Worm (Caenorhabditis elegans) whole organism, early embryonic: ENCODE data around the gene skpo-1.

Experiments
- ama-1 ChIP-seq: fragments of 150-350 bp; optimal IDR thresholded peaks from 2 replicates; lab custom pipeline; 2014
- ets-7 ChIP-seq: sonication (generic microtip); optimal IDR thresholded peaks from 2 replicates; lab custom pipeline; 2016; ENCODE audit warnings: missing genotype, missing genetic modification characterization, missing compliant biosample characterization
- flt-1 ChIP-seq: fragments of 200-800 bp; sonication (Bioruptor generic); IDR thresholded peaks from 2 replicates; pipeline ENCODE4 v1.3.6; 2022; ENCODE audit warnings: missing genetic modification characterization, missing compliant biosample characterization
- pes-1 ChIP-seq: fragments of 200-800 bp; sonication (Bioruptor generic); IDR thresholded peaks from 2 replicates; pipeline ENCODE4 v1.3.6; 2022; ENCODE audit warnings: missing genetic modification reagents, missing genetic modification characterization, missing compliant biosample characterization
- tbx-11 ChIP-seq: fragments of 200-800 bp; sonication (Bioruptor generic); IDR thresholded peaks from 2 replicates; pipeline ENCODE4 v1.3.6; 2022; ENCODE audit warnings: missing genetic modification characterization, missing compliant biosample characterization
- tbx-37 ChIP-seq: fragments of 200-800 bp; sonication (Bioruptor generic); conservative IDR thresholded peaks from 2 replicates; pipeline ENCODE4 v1.3.6; 2022; ENCODE audit warnings: missing genetic modification reagents, missing genetic modification characterization, missing compliant biosample characterization

DNA sequence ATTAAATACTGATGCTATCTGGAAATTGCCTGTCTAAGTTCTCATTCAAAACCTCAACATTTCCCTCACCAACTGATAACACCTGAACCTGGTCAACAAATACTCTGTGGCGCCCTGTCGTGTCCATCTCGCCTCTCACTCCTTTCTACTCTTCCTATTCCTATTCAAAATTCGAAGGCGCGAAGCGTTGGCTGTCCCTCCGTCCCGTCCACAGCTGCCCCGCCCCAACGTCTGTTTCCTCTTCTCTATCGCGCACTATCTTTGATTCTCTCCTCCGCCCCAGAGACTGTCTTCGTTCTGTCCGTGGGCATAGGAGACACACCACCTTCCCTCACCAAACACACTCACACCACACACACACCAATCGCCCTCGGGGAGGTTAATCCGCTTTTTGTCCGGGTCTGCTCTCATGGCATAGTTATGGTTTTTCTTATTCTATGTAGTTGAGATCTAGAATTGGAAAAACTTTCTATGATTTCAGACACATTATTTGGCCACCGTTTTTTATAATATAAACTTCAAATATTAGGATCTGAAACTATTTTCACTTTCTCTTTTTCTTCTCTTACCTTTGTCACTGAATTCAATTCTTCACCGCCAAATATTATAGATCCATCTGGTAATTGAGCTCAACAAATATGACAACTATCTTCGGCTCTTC lies 7.5 kb upstream of the skpo-1 start, which contains the start of gene efl-3:
- TF ChIP-seq pes-1 (GFP tag; lab: Robert Waterston, UW) (no peak), ama-1 (lab: Kevin White, UChicago) (no peak), tbx-11 (GFP tag; lab: Robert Waterston, UW) (no peak), tbx-37 (no peak), flt-1 (GFP tag; lab: Robert Waterston, UW) (no peak), ets-7 (tag; lab: Kevin White, UChicago) (no peak)
